Worm (Caenorhabditis elegans) whole organism, mixed stage, embryonic: ENCODE measurements around the gene F10D7.5.

Experiments
- bed-3 ChIP-seq: fragments of 200-800 bp; sonication (Bioruptor generic); optimal IDR thresholded peaks from 3 replicates; lab custom pipeline; 2018; ENCODE audit warnings: mild to moderate bottlenecking, missing genetic modification characterization, moderate library complexity, missing compliant biosample characterization
- mab-5 ChIP-seq: fragments of 150-350 bp; optimal IDR thresholded peaks from 2 replicates; lab custom pipeline; 2014; ENCODE audit warnings: missing biosample characterization, missing genetic modification characterization
- nhr-28 ChIP-seq: fragments of 150-350 bp; optimal IDR thresholded peaks from 2 replicates; lab custom pipeline; 2014; ENCODE audit warnings: missing biosample characterization, missing genetic modification characterization
- pha-4 ChIP-seq: fragments of 150-350 bp; optimal IDR thresholded peaks from 2 replicates; lab custom pipeline; 2018; ENCODE audit warnings: missing biosample characterization, missing genetic modification reagents, missing genetic modification characterization
- snpc-4 ChIP-seq: fragments of 150-350 bp; optimal IDR thresholded peaks from 2 replicates; lab custom pipeline; 2014; ENCODE audit warnings: missing biosample characterization, missing genetic modification characterization
- unc-39 ChIP-seq: fragments of 150-350 bp; optimal IDR thresholded peaks from 2 replicates; lab custom pipeline; 2014; ENCODE audit warnings: missing biosample characterization, missing genetic modification characterization

- no peak for TF ChIP-seq bed-3 (GFP tag; lab: Kevin White, UChicago)
- TF ChIP-seq pha-4 (tag; lab: Kevin White, UChicago): no peak
- no peak for TF ChIP-seq nhr-28
- no peak for TF ChIP-seq snpc-4
- TF ChIP-seq mab-5 (tag; lab: Kevin White, UChicago): no peak
- no peak for TF ChIP-seq unc-39 (tag; lab: Kevin White, UChicago)
Measured at ce11 chrX:17426712-17427111, 35.3 kb upstream of the F10D7.5 start.
